Fruit fly (Drosophila melanogaster) whole organism, embryonic: ENCODE results near the gene CG32573.

Experiments used
- CG10147 ChIP-seq: fragments of 200-800 bp; sonication (Bioruptor generic); optimal IDR thresholded peaks from 2 replicates; lab custom pipeline; 2019; ENCODE audit warnings: missing biosample characterization, mild to moderate bottlenecking, missing genetic modification characterization, moderate library complexity
- CG1529 ChIP-seq: fragments of 200-800 bp; sonication (Bioruptor generic); optimal IDR thresholded peaks from 3 replicates; lab custom pipeline; 2018; ENCODE audit warnings: missing biosample characterization, missing genetic modification characterization
- CG30403 ChIP-seq: fragments of 200-800 bp; sonication (Bioruptor generic); optimal IDR thresholded peaks from 3 replicates; lab custom pipeline; 2016; ENCODE audit warnings: missing biosample characterization, missing genetic modification characterization
- az2 ChIP-seq: fragments of 200-800 bp; sonication (Bioruptor generic); optimal IDR thresholded peaks from 3 replicates; lab custom pipeline; 2016; ENCODE audit warnings: missing biosample characterization, missing genetic modification characterization
- chinmo ChIP-seq: fragments of 200-800 bp; sonication (Bioruptor generic); IDR thresholded peaks from 4 replicates; pipeline ENCODE4 v1.3.6; 2022; ENCODE audit warnings: missing biosample characterization, missing genetic modification characterization; ENCODE audit not compliant: partially characterized antibody
- chm ChIP-seq: fragments of 200-800 bp; sonication (Bioruptor generic); IDR thresholded peaks from 2 replicates; pipeline ENCODE4 v1.3.6; 2022; ENCODE audit warnings: missing biosample characterization, missing genetic modification characterization
- gce ChIP-seq: fragments of 200-800 bp; sonication (Bioruptor generic); IDR thresholded peaks from 3 replicates; pipeline ENCODE4 v1.3.6; 2022; ENCODE audit warnings: missing biosample characterization, missing genetic modification characterization
- lmd ChIP-seq: fragments of 200-800 bp; sonication (Bioruptor generic); IDR thresholded peaks from 2 replicates; pipeline ENCODE4 v1.3.6; 2022; ENCODE audit warnings: missing biosample characterization, missing genetic modification characterization
- lola ChIP-seq, 3 experiments: fragments of >200 bp in 2 of 3; fragments of 200-800 bp in 1 of 3; sonication (Bioruptor generic) in 1 of 3; optimal IDR thresholded peaks; 2 replicates each; lab custom pipeline; 2017 to 2019; ENCODE audit warnings: missing biosample characterization in 3 of 3, missing genetic modification characterization in 3 of 3, mild to moderate bottlenecking in 1 of 3, moderate library complexity in 1 of 3

- TF ChIP-seq az2, result no peak
- TF ChIP-seq CG30403 (GFP tag; lab: Kevin White, UChicago), result no peak
- TF ChIP-seq chinmo (GFP tag; lab: Robert Waterston, UW), result no peak
- TF ChIP-seq lola (GFP tag; optimal IDR thresholded peaks at IDR 0.05; lab: Kevin White, UChicago), result peak in 1 of 3 experiments; percentile 10
- no peak for TF ChIP-seq gce (GFP tag; lab: Robert Waterston, UW)
- no peak for TF ChIP-seq lmd (GFP tag; lab: Robert Waterston, UW)
- TF ChIP-seq CG10147 (GFP tag; lab: Kevin White, UChicago), result no peak
- no peak for TF ChIP-seq CG1529 (GFP tag; lab: Kevin White, UChicago)
- TF ChIP-seq chm, result no peak
These were observed 17.8 kb upstream of the CG32573 start for dm6 chrX:16633181-16633957.
